Fruit fly (Drosophila melanogaster): ENCODE results near the gene CG4459.

CG4459 gene

dm6 chr3R:19908863-19909343, 19.5 kb downstream of the CG4459 start:
- TF ChIP-seq Ets98B (GFP tag; IDR thresholded peaks at IDR 0.05) (peak; percentile 90), CG10348 (GFP tag; IDR thresholded peaks at IDR 0.05) (peak; percentile 49; the same call in 1 of the 2 replicates), gl (tag; optimal IDR thresholded peaks at IDR 0.05) (no peak), CG4496 (GFP tag; IDR thresholded peaks at IDR 0.05) (peak; percentile 89), CG12605 (GFP tag; IDR thresholded peaks at IDR 0.05) (peak; percentile 77), CG9948 (tag; optimal IDR thresholded peaks at IDR 0.05) (peak; percentile 68), CG34367 (tag; optimal IDR thresholded peaks at IDR 0.05) (peak; percentile 69), rn (GFP tag; IDR thresholded peaks at IDR 0.05) (peak; percentile 52), CG13204 (GFP tag; optimal IDR thresholded peaks at IDR 0.05) (peak; percentile 10), fd96Ca (GFP tag; IDR thresholded peaks at IDR 0.05) (peak; percentile 90), Snoo (tag; optimal IDR thresholded peaks at IDR 0.05) (peak; percentile 82), Pif1A (GFP tag; optimal IDR thresholded peaks at IDR 0.05) (peak; percentile 83), EcR (GFP tag; optimal IDR thresholded peaks at IDR 0.05) (no peak), CG8301 (tag; optimal IDR thresholded peaks at IDR 0.05) (peak; percentile 75), D1 (tag; optimal IDR thresholded peaks at IDR 0.05) (no peak), CG14655 (GFP tag; optimal IDR thresholded peaks at IDR 0.05) (peak; percentile 81), Pif1B (GFP tag; optimal IDR thresholded peaks at IDR 0.05) (peak; percentile 85), CG8159 (tag; optimal IDR thresholded peaks at IDR 0.05) (peak; percentile 81), CG15710 (tag; optimal IDR thresholded peaks at IDR 0.05) (peak; percentile 75), CG17806 (tag; optimal IDR thresholded peaks at IDR 0.05) (peak; percentile 76), CG32121 (GFP tag; IDR thresholded peaks at IDR 0.05) (peak; percentile 68; the same call in 1 of the 2 replicates)

- TF ChIP-seq CG8301 (tag; optimal IDR thresholded peaks at IDR 0.05): peak; percentile 78
- peak; percentile 83 for TF ChIP-seq CG14655 (GFP tag; optimal IDR thresholded peaks at IDR 0.05)
- TF ChIP-seq D1 (tag; optimal IDR thresholded peaks at IDR 0.05): no peak
- peak; percentile 87 for TF ChIP-seq Snoo (tag; optimal IDR thresholded peaks at IDR 0.05)
- peak; percentile 92 for TF ChIP-seq fd96Ca (GFP tag; IDR thresholded peaks at IDR 0.05)
- no peak; the same call in 1 of the 2 replicates for TF ChIP-seq CG10348 (GFP tag; IDR thresholded peaks at IDR 0.05)
- TF ChIP-seq CG8159 (tag; optimal IDR thresholded peaks at IDR 0.05): peak; percentile 84
- peak; percentile 85 for TF ChIP-seq CG15710 (tag; optimal IDR thresholded peaks at IDR 0.05)
- peak; percentile 74 for TF ChIP-seq gl (tag; optimal IDR thresholded peaks at IDR 0.05)
- peak; percentile 82 for TF ChIP-seq CG34367 (tag; optimal IDR thresholded peaks at IDR 0.05)
- peak; percentile 77 for TF ChIP-seq CG12605 (GFP tag; IDR thresholded peaks at IDR 0.05)
- TF ChIP-seq rn (GFP tag; IDR thresholded peaks at IDR 0.05): no peak; the same call in 1 of the 2 replicates
- TF ChIP-seq CG17806 (tag; optimal IDR thresholded peaks at IDR 0.05): peak; percentile 78
- peak; percentile 83 for TF ChIP-seq Pif1A (GFP tag; optimal IDR thresholded peaks at IDR 0.05)
- peak; percentile 91 for TF ChIP-seq CG32121 (GFP tag; IDR thresholded peaks at IDR 0.05)
- peak; percentile 69 for TF ChIP-seq Pif1B (GFP tag; optimal IDR thresholded peaks at IDR 0.05)
- peak; percentile 49 for TF ChIP-seq EcR (GFP tag; optimal IDR thresholded peaks at IDR 0.05)
- TF ChIP-seq CG9948 (tag; optimal IDR thresholded peaks at IDR 0.05): peak; percentile 78
- TF ChIP-seq CG13204 (GFP tag; optimal IDR thresholded peaks at IDR 0.05): peak; percentile 57
- peak; percentile 94 for TF ChIP-seq CG4496 (GFP tag; IDR thresholded peaks at IDR 0.05)
- peak; percentile 83 for TF ChIP-seq Ets98B (GFP tag; IDR thresholded peaks at IDR 0.05)
These were observed 22.5 kb downstream of the CG4459 start for dm6 chr3R:19905932-19906439.

- no peak for TF ChIP-seq rn (GFP tag; IDR thresholded peaks at IDR 0.05)
- TF ChIP-seq CG9948 (tag; optimal IDR thresholded peaks at IDR 0.05): no peak
- TF ChIP-seq CG34367 (tag; optimal IDR thresholded peaks at IDR 0.05): peak; percentile 44
- peak; percentile 40 for TF ChIP-seq Snoo (tag; optimal IDR thresholded peaks at IDR 0.05)
- TF ChIP-seq Ets98B (GFP tag; IDR thresholded peaks at IDR 0.05): no peak
- no peak for TF ChIP-seq CG10348 (GFP tag; IDR thresholded peaks at IDR 0.05)
- peak; percentile 68 for TF ChIP-seq EcR (GFP tag; optimal IDR thresholded peaks at IDR 0.05)
- TF ChIP-seq CG14655 (GFP tag; optimal IDR thresholded peaks at IDR 0.05): no peak
- TF ChIP-seq CG12605 (GFP tag; IDR thresholded peaks at IDR 0.05): peak; percentile 56; the same call in 1 of the 2 replicates
- TF ChIP-seq CG8159 (tag; optimal IDR thresholded peaks at IDR 0.05): peak; percentile 14
- TF ChIP-seq CG15710 (tag; optimal IDR thresholded peaks at IDR 0.05): peak; percentile 43
- no peak for TF ChIP-seq gl (tag; optimal IDR thresholded peaks at IDR 0.05)
- TF ChIP-seq D1 (tag; optimal IDR thresholded peaks at IDR 0.05): no peak
- TF ChIP-seq CG17806 (tag; optimal IDR thresholded peaks at IDR 0.05): peak; percentile 12
- peak; percentile 30 for TF ChIP-seq Pif1B (GFP tag; optimal IDR thresholded peaks at IDR 0.05)
- peak; percentile 68 for TF ChIP-seq CG32121 (GFP tag; IDR thresholded peaks at IDR 0.05)
- peak; percentile 40; the same call in 1 of the 3 replicates for TF ChIP-seq fd96Ca (GFP tag; IDR thresholded peaks at IDR 0.05)
- no peak for TF ChIP-seq CG13204 (GFP tag; optimal IDR thresholded peaks at IDR 0.05)
- TF ChIP-seq Pif1A (GFP tag; optimal IDR thresholded peaks at IDR 0.05): no peak
- no peak for TF ChIP-seq CG8301 (tag; optimal IDR thresholded peaks at IDR 0.05)
- TF ChIP-seq CG4496 (GFP tag; IDR thresholded peaks at IDR 0.05): peak; percentile 29; the same call in 1 of the 3 replicates
These were observed 23.5 kb downstream of the CG4459 start, which contains the start of the genes Surf6 and RhoGAP92B for dm6 chr3R:19904865-19905373. Gene Surf6, minus strand, starts transcription at chr3R:19904868. Gene RhoGAP92B, plus strand, starts transcription at chr3R:19905164.

DNA sequence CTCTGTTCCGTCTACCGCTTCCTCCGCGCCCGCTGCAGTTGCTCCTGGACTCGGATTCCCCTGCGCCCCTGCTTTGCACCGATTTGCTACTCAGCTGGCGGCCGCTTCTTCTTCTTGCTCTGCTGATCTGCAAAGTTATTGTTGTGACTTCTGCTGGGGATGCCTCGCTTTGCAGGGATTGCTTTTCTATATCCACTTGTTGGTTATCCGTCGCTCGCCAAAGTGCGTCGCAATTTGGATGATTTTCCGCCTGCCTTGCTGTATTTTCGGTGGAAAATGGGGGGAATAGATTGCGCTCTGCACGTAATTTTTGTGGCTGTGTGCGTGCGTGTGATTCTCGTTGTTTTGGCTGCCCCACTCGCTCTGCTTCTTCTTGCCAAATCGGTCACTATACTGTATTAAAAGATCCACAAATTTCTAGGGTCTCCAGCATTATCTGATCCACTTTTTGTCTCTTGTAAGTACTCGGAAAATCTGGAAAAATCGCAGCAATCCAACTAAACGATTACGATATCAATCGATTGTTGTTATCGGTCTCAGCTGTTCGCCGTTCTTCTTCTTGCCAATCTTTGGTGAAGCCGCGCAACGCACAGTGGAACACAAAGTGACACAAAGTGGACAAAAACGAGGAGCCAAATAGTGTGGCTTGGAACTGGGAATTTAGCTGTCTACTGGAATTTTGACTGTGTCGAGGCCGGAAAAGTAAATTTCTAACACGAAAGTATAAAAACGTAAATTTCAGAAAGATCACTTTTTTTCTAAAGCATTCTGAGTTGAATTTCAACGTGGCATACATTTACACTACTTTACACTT, 25.3 kb downstream of the CG4459 start, which contains the start of gene ClpX:
ClpX (minus strand) TSS at position 764 of the 814 bp plus-strand sequence.
- TF ChIP-seq CG32121 (GFP tag; IDR thresholded peaks at IDR 0.05) (no peak), CG4496 (GFP tag; IDR thresholded peaks at IDR 0.05) (peak; percentile 26; the same call in 1 of the 3 replicates)
